Worm (Caenorhabditis elegans): ENCODE measurements around the gene C45B2.6.

DNA sequence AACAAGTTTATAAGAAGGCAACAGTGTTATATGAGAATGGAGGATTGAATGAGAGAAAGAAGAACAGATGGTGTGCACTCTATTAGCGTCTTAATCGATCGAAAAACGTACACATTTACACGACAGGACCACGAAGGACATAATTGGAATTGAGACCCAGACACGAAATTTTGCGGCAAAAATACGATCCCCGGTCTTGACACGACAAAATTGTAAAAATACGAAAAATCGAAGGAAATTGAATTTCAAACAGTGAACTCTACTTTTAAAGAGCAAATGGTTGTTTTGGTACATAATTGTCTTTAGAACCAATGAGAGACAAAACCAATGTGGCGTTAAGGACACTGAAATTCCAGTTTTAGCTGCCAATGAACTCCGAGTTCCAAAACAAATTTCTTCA, 30.2 kb upstream of the C45B2.6 start, which contains the start of gene lelo-3:
- TF ChIP-seq unc-55 (GFP tag; optimal IDR thresholded peaks at IDR 0.05): no peak
- no peak for TF ChIP-seq nhr-23 (tag; optimal IDR thresholded peaks at IDR 0.05)
- TF ChIP-seq mdl-1 (tag; optimal IDR thresholded peaks at IDR 0.05): no peak
- TF ChIP-seq elt-1 (tag; optimal IDR thresholded peaks at IDR 0.05): no peak
- no peak for TF ChIP-seq mbf-1 (tag; optimal IDR thresholded peaks at IDR 0.05)
- no peak for TF ChIP-seq fos-1 (tag; optimal IDR thresholded peaks at IDR 0.05)
- TF ChIP-seq nhr-11 (tag; optimal IDR thresholded peaks at IDR 0.05): no peak
- TF ChIP-seq skn-1 (tag; optimal IDR thresholded peaks at IDR 0.05): no peak
- TF ChIP-seq R02D3.7 (tag; optimal IDR thresholded peaks at IDR 0.05): no peak

Measured in whole organism, L2 larva.